Worm (Caenorhabditis elegans) whole organism, late embryonic: ENCODE data around the gene srw-90.

Source experiments
- F13H6.1 ChIP-seq: sonication (generic microtip); optimal IDR thresholded peaks from 2 replicates; lab custom pipeline; 2016; ENCODE audit warnings: missing genetic modification characterization, missing compliant biosample characterization
- dve-1 ChIP-seq: sonication (generic microtip); optimal IDR thresholded peaks from 2 replicates; lab custom pipeline; 2017; ENCODE audit warnings: antibody characterized with exemption, mild to moderate bottlenecking, missing genetic modification characterization, missing compliant biosample characterization
- fkh-10 ChIP-seq: fragments of 150-350 bp; optimal IDR thresholded peaks from 2 replicates; lab custom pipeline; 2014; ENCODE audit warnings: missing biosample characterization, missing genetic modification reagents, missing genetic modification characterization
- lin-11 ChIP-seq: fragments of 200-800 bp; sonication (Bioruptor generic); optimal IDR thresholded peaks from 2 replicates; lab custom pipeline; 2018; ENCODE audit warnings: mild to moderate bottlenecking, missing genetic modification characterization, missing compliant biosample characterization
- nhr-11 ChIP-seq: fragments of 150-350 bp; optimal IDR thresholded peaks from 2 replicates; lab custom pipeline; 2014; ENCODE audit warnings: missing biosample characterization, missing genetic modification characterization
- sox-4 ChIP-seq: sonication (generic microtip); optimal IDR thresholded peaks from 2 replicates; lab custom pipeline; 2017; ENCODE audit warnings: mild to moderate bottlenecking, missing genetic modification characterization, inconsistent platforms, missing compliant biosample characterization
- unc-86 ChIP-seq: sonication (generic microtip); optimal IDR thresholded peaks from 2 replicates; lab custom pipeline; 2016; ENCODE audit warnings: missing genetic modification characterization, missing compliant biosample characterization

ce11 chrV:1751449-1751848 is 49.6 kb downstream of the srw-90 start, which contains the start of gene srh-199:
- TF ChIP-seq lin-11 (tag; lab: Kevin White, UChicago) (no peak), F13H6.1 (tag; lab: Kevin White, UChicago) (no peak), nhr-11 (tag; lab: Kevin White, UChicago) (no peak), dve-1 (tag; lab: Kevin White, UChicago) (no peak), sox-4 (tag; lab: Kevin White, UChicago) (no peak), fkh-10 (GFP tag; lab: Kevin White, UChicago) (no peak), unc-86 (tag; lab: Kevin White, UChicago) (no peak)
